Worm (Caenorhabditis elegans) whole organism, L4 larva: ENCODE results near the gene sri-24.

Source experiments
- Y75B8A.6 ChIP-seq: fragments of 200-800 bp; sonication (Bioruptor generic); IDR thresholded peaks from 2 replicates; pipeline ENCODE4 v1.3.6; 2022; ENCODE audit warnings: missing genetic modification reagents, missing genetic modification characterization, missing compliant biosample characterization
- ceh-82 ChIP-seq: sonication (generic microtip); optimal IDR thresholded peaks from 2 replicates; lab custom pipeline; 2017; ENCODE audit warnings: missing biosample characterization, missing genetic modification characterization
- dpl-1 ChIP-seq: fragments of 150-350 bp; optimal IDR thresholded peaks from 2 replicates; lab custom pipeline; 2014; ENCODE audit warnings: missing biosample characterization, missing genetic modification reagents, missing genetic modification characterization
- lin-15B ChIP-seq: fragments of 150-350 bp; sonication (generic microtip); optimal IDR thresholded peaks from 3 replicates; lab custom pipeline; 2014; ENCODE audit warnings: missing biosample characterization, missing genetic modification characterization
- madf-5 ChIP-seq, 2 experiments: fragments of 200-800 bp; sonication (Bioruptor generic); IDR thresholded peaks; 2 replicates each; pipeline ENCODE4 v1.3.6; 2022; ENCODE audit warnings: missing compliant biosample characterization in 2 of 2, missing genetic modification characterization in 2 of 2
- nhr-25 ChIP-seq: sonication (generic microtip); optimal IDR thresholded peaks from 2 replicates; lab custom pipeline; 2017; ENCODE audit warnings: missing genetic modification characterization, mild to moderate bottlenecking, missing compliant biosample characterization, antibody characterized with exemption, moderate library complexity, borderline replicate concordance; ENCODE audit not compliant: insufficient read depth
- nhr-42 ChIP-seq: fragments of 200-800 bp; sonication (Bioruptor generic); IDR thresholded peaks from 2 replicates; pipeline ENCODE4 v1.3.6; 2022; ENCODE audit warnings: missing genetic modification characterization, missing compliant biosample characterization
- nhr-6 ChIP-seq: fragments of 150-350 bp; optimal IDR thresholded peaks from 2 replicates; lab custom pipeline; 2014; ENCODE audit warnings: missing biosample characterization, missing genetic modification characterization
- nhr-76 ChIP-seq: fragments of 150-350 bp; optimal IDR thresholded peaks from 2 replicates; lab custom pipeline; 2014; ENCODE audit warnings: missing biosample characterization, missing genetic modification characterization
- pqm-1 ChIP-seq: sonication (generic microtip); optimal IDR thresholded peaks from 2 replicates; lab custom pipeline; 2017; ENCODE audit warnings: missing biosample characterization, missing genetic modification characterization
- tag-97 ChIP-seq: fragments of 200-800 bp; sonication (Bioruptor generic); IDR thresholded peaks from 2 replicates; pipeline ENCODE4 v1.3.6; 2022; ENCODE audit warnings: missing genetic modification characterization, missing compliant biosample characterization

DNA sequence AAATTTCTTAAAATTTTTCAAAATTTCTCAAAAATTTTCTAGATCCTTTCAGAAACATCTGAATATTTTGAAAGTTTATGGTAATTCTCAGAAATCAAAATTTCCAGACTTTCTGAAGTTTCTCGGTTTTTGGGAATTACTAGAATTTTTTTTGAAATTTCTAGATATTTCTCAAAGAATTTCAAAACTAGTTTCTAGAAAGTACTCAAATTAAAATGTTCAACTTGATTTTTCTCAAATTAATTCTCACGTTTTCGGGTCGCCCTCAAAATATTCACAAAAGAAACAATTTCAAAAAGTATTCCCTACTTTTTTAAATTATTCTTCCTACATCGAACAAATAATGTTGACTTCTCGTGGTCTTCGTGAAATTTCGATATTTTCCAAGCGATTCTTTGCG is 32.2 kb upstream of the sri-24 start, which contains the start of gene T09F5.10:
- no peak for TF ChIP-seq Y75B8A.6
- TF ChIP-seq nhr-76 (tag; lab: Kevin White, UChicago) = no peak
- no peak for TF ChIP-seq pqm-1 (tag; lab: Kevin White, UChicago)
- TF ChIP-seq nhr-6 (tag; lab: Kevin White, UChicago) = no peak
- no peak for TF ChIP-seq tag-97
- no peak for TF ChIP-seq nhr-25 (tag; lab: Kevin White, UChicago)
- TF ChIP-seq ceh-82 (tag; lab: Kevin White, UChicago) = no peak
- TF ChIP-seq dpl-1 (GFP tag; lab: Kevin White, UChicago) = no peak
- TF ChIP-seq lin-15B (tag; lab: Kevin White, UChicago) = no peak
- no peak for TF ChIP-seq madf-5 (GFP tag; IDR thresholded peaks at IDR 0.05; lab: Robert Waterston, UW)
- no peak for TF ChIP-seq nhr-42 (GFP tag; lab: Robert Waterston, UW)
